Fruit fly (Drosophila melanogaster): ENCODE results near the gene Rcc1.

- TF ChIP-seq pan (optimal IDR thresholded peaks at IDR 0.05) (no peak), CG8478 (optimal IDR thresholded peaks at IDR 0.05) (no peak)
Observed at dm6 chr3L:5943348-5943904, 10.9 kb upstream of the Rcc1 start.
